Fruit fly (Drosophila melanogaster) whole organism, embryonic: Measurements from ENCODE around the gene BRWD3.

Experiments
- Bgb ChIP-seq: fragments of 200-800 bp; sonication (Bioruptor generic); IDR thresholded peaks from 2 replicates; pipeline ENCODE4 v1.3.6; 2022; ENCODE audit warnings: missing biosample characterization, missing genetic modification characterization; ENCODE audit not compliant: partially characterized antibody
- CG11695 ChIP-seq: fragments of 200-800 bp; sonication (Bioruptor generic); IDR thresholded peaks from 3 replicates; pipeline ENCODE4 v1.3.6; 2022; ENCODE audit warnings: missing biosample characterization, missing genetic modification characterization
- CG12104 ChIP-seq: fragments of 200-800 bp; sonication (Bioruptor generic); optimal IDR thresholded peaks from 3 replicates; lab custom pipeline; 2016; ENCODE audit warnings: missing biosample characterization, missing genetic modification characterization
- CG12155 ChIP-seq: fragments of 200-800 bp; sonication (Bioruptor generic); optimal IDR thresholded peaks from 3 replicates; lab custom pipeline; 2016; ENCODE audit warnings: missing biosample characterization, missing genetic modification characterization
- CG15073 ChIP-seq: fragments of 200-800 bp; sonication (Bioruptor generic); optimal IDR thresholded peaks from 2 replicates; lab custom pipeline; 2016; ENCODE audit warnings: missing biosample characterization, missing genetic modification characterization
- CG1603 ChIP-seq: fragments of 200-800 bp; sonication (Bioruptor generic); optimal IDR thresholded peaks from 2 replicates; lab custom pipeline; 2019; ENCODE audit warnings: missing biosample characterization, mild to moderate bottlenecking, missing genetic modification characterization, moderate library complexity
- CG31441 ChIP-seq: fragments of 200-800 bp; sonication (Bioruptor generic); IDR thresholded peaks from 2 replicates; pipeline ENCODE4 v1.3.6; 2022; ENCODE audit warnings: missing biosample characterization, missing genetic modification characterization
- CG32772 ChIP-seq: fragments of 200-800 bp; sonication (Bioruptor generic); IDR thresholded peaks from 2 replicates; pipeline ENCODE4 v1.3.6; 2022; ENCODE audit warnings: missing biosample characterization, missing genetic modification characterization
- CG4282 ChIP-seq: fragments of 200-800 bp; sonication (Bioruptor generic); optimal IDR thresholded peaks from 2 replicates; lab custom pipeline; 2016; ENCODE audit warnings: missing biosample characterization, missing genetic modification characterization
- CG4360 ChIP-seq: fragments of 200-800 bp; sonication (Bioruptor generic); IDR thresholded peaks from 2 replicates; pipeline ENCODE4 v1.3.6; 2022; ENCODE audit warnings: missing biosample characterization, missing genetic modification characterization
- CG4707 ChIP-seq: fragments of 200-800 bp; sonication (Bioruptor generic); optimal IDR thresholded peaks from 2 replicates; lab custom pipeline; 2018; ENCODE audit warnings: missing biosample characterization, mild to moderate bottlenecking, missing genetic modification characterization, moderate library complexity
- CG6254 ChIP-seq: fragments of 200-800 bp; sonication (Bioruptor generic); optimal IDR thresholded peaks from 3 replicates; lab custom pipeline; 2017; ENCODE audit warnings: mild to moderate bottlenecking, missing biosample characterization, missing genetic modification reagents, missing genetic modification characterization
- CG6272 ChIP-seq: fragments of 200-800 bp; sonication (Bioruptor generic); IDR thresholded peaks from 2 replicates; pipeline ENCODE4 v1.3.6; 2022; ENCODE audit warnings: missing biosample characterization, missing genetic modification characterization
- CG6791 ChIP-seq: fragments of 200-800 bp; sonication (Bioruptor generic); IDR thresholded peaks from 3 replicates; pipeline ENCODE4 v1.3.6; 2022; ENCODE audit warnings: missing biosample characterization, missing genetic modification characterization; ENCODE audit not compliant: partially characterized antibody
- CG6813 ChIP-seq: fragments of 200-800 bp; sonication (Bioruptor generic); optimal IDR thresholded peaks from 2 replicates; lab custom pipeline; 2017; ENCODE audit warnings: missing biosample characterization, missing genetic modification characterization, mild to moderate bottlenecking, moderate library complexity, missing genetic modification reagents
- CG8281 ChIP-seq: fragments of 200-800 bp; sonication (Bioruptor generic); optimal IDR thresholded peaks from 2 replicates; lab custom pipeline; 2018; ENCODE audit warnings: missing biosample characterization, mild to moderate bottlenecking, missing genetic modification characterization, moderate library complexity
- Dfd ChIP-seq, 2 experiments: fragments of >200 bp; optimal IDR thresholded peaks; 2 replicates each; lab custom pipeline; 2017; ENCODE audit warnings: missing biosample characterization in 2 of 2, missing genetic modification characterization in 2 of 2
- Elba2 ChIP-seq: fragments of 200-800 bp; sonication (Bioruptor generic); optimal IDR thresholded peaks from 3 replicates; lab custom pipeline; 2016; ENCODE audit warnings: missing biosample characterization, missing genetic modification characterization
- Hr51 ChIP-seq, 2 experiments: fragments of 200-800 bp; sonication (Bioruptor generic); optimal IDR thresholded peaks; 2 replicates in 1 of 2; 3 replicates in 1 of 2; lab custom pipeline; 2016 to 2018; ENCODE audit warnings: missing biosample characterization in 2 of 2, missing genetic modification characterization in 2 of 2, mild to moderate bottlenecking in 1 of 2, moderate library complexity in 1 of 2
- Hsf ChIP-seq: fragments of 200-800 bp; sonication (Bioruptor generic); optimal IDR thresholded peaks from 3 replicates; lab custom pipeline; 2016; ENCODE audit warnings: missing biosample characterization, missing genetic modification characterization
- MTF-1 ChIP-seq: fragments of 200-800 bp; sonication (Bioruptor generic); optimal IDR thresholded peaks from 2 replicates; lab custom pipeline; 2018; ENCODE audit warnings: missing biosample characterization, mild to moderate bottlenecking, missing genetic modification characterization, borderline replicate concordance
- NFAT ChIP-seq: fragments of 200-800 bp; sonication (Bioruptor generic); IDR thresholded peaks from 2 replicates; pipeline ENCODE4 v1.3.6; 2022; ENCODE audit warnings: missing biosample characterization, missing genetic modification characterization
- Nf-YB ChIP-seq: fragments of 200-800 bp; sonication (Bioruptor generic); optimal IDR thresholded peaks from 3 replicates; lab custom pipeline; 2019; ENCODE audit warnings: missing biosample characterization, mild to moderate bottlenecking, missing genetic modification characterization, moderate library complexity
- Sox102F ChIP-seq: fragments of 200-800 bp; sonication (Bioruptor generic); optimal IDR thresholded peaks from 2 replicates; lab custom pipeline; 2018; ENCODE audit warnings: missing biosample characterization, mild to moderate bottlenecking, missing genetic modification characterization, moderate library complexity
- Ssrp ChIP-seq: fragments of 200-800 bp; sonication (Bioruptor generic); optimal IDR thresholded peaks from 2 replicates; lab custom pipeline; 2018; ENCODE audit warnings: missing biosample characterization, mild to moderate bottlenecking, missing genetic modification characterization, moderate library complexity
- Xbp1 ChIP-seq: fragments of 200-800 bp; sonication (Bioruptor generic); optimal IDR thresholded peaks from 3 replicates; lab custom pipeline; 2016; ENCODE audit warnings: missing biosample characterization, mild to moderate bottlenecking, missing genetic modification characterization
- bcd ChIP-seq: fragments of 200-800 bp; sonication (Bioruptor generic); optimal IDR thresholded peaks from 2 replicates; lab custom pipeline; 2017; ENCODE audit warnings: missing biosample characterization, mild to moderate bottlenecking, missing genetic modification characterization
- btn ChIP-seq: fragments of 200-800 bp; sonication (Bioruptor generic); optimal IDR thresholded peaks from 2 replicates; lab custom pipeline; 2016; ENCODE audit warnings: missing biosample characterization, missing genetic modification characterization
- cas ChIP-seq: fragments of 200-800 bp; sonication (Bioruptor generic); IDR thresholded peaks from 2 replicates; pipeline ENCODE4 v1.3.6; 2022; ENCODE audit warnings: missing biosample characterization, missing genetic modification characterization
- caup ChIP-seq: fragments of 200-800 bp; sonication (Bioruptor generic); optimal IDR thresholded peaks from 3 replicates; lab custom pipeline; 2017; ENCODE audit warnings: missing biosample characterization, mild to moderate bottlenecking, missing genetic modification characterization, moderate library complexity; ENCODE audit not compliant: severe bottlenecking
- eyg ChIP-seq: fragments of 200-800 bp; sonication (Bioruptor generic); optimal IDR thresholded peaks from 3 replicates; lab custom pipeline; 2016; ENCODE audit warnings: missing biosample characterization, missing genetic modification characterization
- fd96Cb ChIP-seq: fragments of 200-800 bp; sonication (Bioruptor generic); optimal IDR thresholded peaks from 2 replicates; lab custom pipeline; 2018; ENCODE audit warnings: missing biosample characterization, mild to moderate bottlenecking, missing genetic modification characterization, moderate library complexity
- fu2 ChIP-seq: fragments of 200-800 bp; sonication (Bioruptor generic); optimal IDR thresholded peaks from 2 replicates; lab custom pipeline; 2016; ENCODE audit warnings: missing biosample characterization, missing genetic modification characterization
- jing ChIP-seq: fragments of 200-800 bp; sonication (Bioruptor generic); optimal IDR thresholded peaks from 2 replicates; lab custom pipeline; 2018; ENCODE audit warnings: missing biosample characterization, mild to moderate bottlenecking, missing genetic modification characterization
- ken ChIP-seq: fragments of 200-800 bp; sonication (Bioruptor generic); IDR thresholded peaks from 3 replicates; pipeline ENCODE4 v1.3.6; 2022; ENCODE audit warnings: missing biosample characterization, missing genetic modification characterization
- lab ChIP-seq: fragments of 200-800 bp; sonication (Bioruptor generic); optimal IDR thresholded peaks from 3 replicates; lab custom pipeline; 2017; ENCODE audit warnings: missing biosample characterization, missing genetic modification characterization, mild to moderate bottlenecking, moderate library complexity, missing genetic modification reagents
- lola ChIP-seq, 3 experiments: fragments of >200 bp in 2 of 3; fragments of 200-800 bp in 1 of 3; sonication (Bioruptor generic) in 1 of 3; optimal IDR thresholded peaks; 2 replicates each; lab custom pipeline; 2017 to 2019; ENCODE audit warnings: missing biosample characterization in 3 of 3, missing genetic modification characterization in 3 of 3, mild to moderate bottlenecking in 1 of 3, moderate library complexity in 1 of 3
- nau ChIP-seq: fragments of 200-800 bp; sonication (Bioruptor generic); optimal IDR thresholded peaks from 3 replicates; lab custom pipeline; 2017; ENCODE audit warnings: missing biosample characterization, mild to moderate bottlenecking, missing genetic modification characterization, missing genetic modification reagents
- nerfin-2 ChIP-seq: fragments of 200-800 bp; sonication (Bioruptor generic); IDR thresholded peaks from 2 replicates; pipeline ENCODE4 v1.3.6; 2022; ENCODE audit warnings: missing biosample characterization, missing genetic modification characterization; ENCODE audit not compliant: partially characterized antibody
- p53 ChIP-seq: fragments of 200-800 bp; sonication (Bioruptor generic); optimal IDR thresholded peaks from 2 replicates; lab custom pipeline; 2016; ENCODE audit warnings: missing biosample characterization, missing genetic modification characterization
- pita ChIP-seq: fragments of 200-800 bp; sonication (Bioruptor generic); optimal IDR thresholded peaks from 2 replicates; lab custom pipeline; 2017; ENCODE audit warnings: missing biosample characterization, mild to moderate bottlenecking, missing genetic modification characterization
- pnt ChIP-seq: fragments of 200-800 bp; sonication (Bioruptor generic); optimal IDR thresholded peaks from 3 replicates; lab custom pipeline; 2016; ENCODE audit warnings: missing biosample characterization, missing genetic modification characterization
- prd ChIP-seq, 3 experiments: fragments of >200 bp in 2 of 3; fragments of 200-800 bp in 1 of 3; sonication (Bioruptor generic) in 1 of 3; optimal IDR thresholded peaks in 2 of 3; IDR thresholded peaks in 1 of 3; 2 replicates in 2 of 3; 3 replicates in 1 of 3; pipeline versions ENCODE4 v1.3.6 to Lab custom; 2017 to 2022; ENCODE audit warnings: missing biosample characterization in 1 of 3, missing genetic modification characterization in 1 of 3
- sens ChIP-seq: fragments of 200-800 bp; sonication (Bioruptor generic); peaks from one replicate; lab custom pipeline; 2016; ENCODE audit warnings: missing biosample characterization, missing genetic modification characterization
- slp2 ChIP-seq: fragments of 200-800 bp; sonication (Bioruptor generic); optimal IDR thresholded peaks from 2 replicates; lab custom pipeline; 2016; ENCODE audit warnings: missing biosample characterization, missing genetic modification characterization
- sr ChIP-seq: fragments of 200-800 bp; sonication (Bioruptor generic); IDR thresholded peaks from 3 replicates; pipeline ENCODE4 v1.3.6; 2022; ENCODE audit warnings: missing biosample characterization, missing genetic modification characterization
- unc-4 ChIP-seq: fragments of 200-800 bp; sonication (Bioruptor generic); IDR thresholded peaks from 2 replicates; pipeline ENCODE4 v1.3.6; 2022; ENCODE audit warnings: missing biosample characterization, missing genetic modification characterization; ENCODE audit not compliant: partially characterized antibody
- wor ChIP-seq: fragments of 200-800 bp; sonication (Bioruptor generic); IDR thresholded peaks from 2 replicates; pipeline ENCODE4 v1.3.6; 2022; ENCODE audit warnings: missing biosample characterization, missing genetic modification characterization

BRWD3 gene

dm6 chr3R:24333182-24333808, 14.5 kb downstream of the BRWD3 start, which contains the start of the genes Rrp5 and Dis3 (continued):
- TF ChIP-seq Dfd (GFP tag; optimal IDR thresholded peaks at IDR 0.05; lab: Kevin White, UChicago) (no peak), slp2 (GFP tag; lab: Kevin White, UChicago) (no peak), lab (GFP tag; lab: Kevin White, UChicago) (no peak), pnt (GFP tag; lab: Kevin White, UChicago) (no peak), jing (GFP tag; lab: Kevin White, UChicago) (no peak), Hsf (GFP tag; lab: Kevin White, UChicago) (peak; percentile 40), CG6254 (GFP tag; lab: Kevin White, UChicago) (peak; percentile 98), Nf-YB (GFP tag; lab: Kevin White, UChicago) (no peak), pita (GFP tag; lab: Kevin White, UChicago) (peak; percentile 69), CG1603 (tag; lab: Kevin White, UChicago) (peak; percentile 94), CG12104 (GFP tag; lab: Kevin White, UChicago) (no peak), nerfin-2 (GFP tag; lab: Robert Waterston, UW) (no peak), MTF-1 (GFP tag; lab: Kevin White, UChicago) (no peak), CG12155 (GFP tag; lab: Kevin White, UChicago) (peak; percentile 22), CG6791 (GFP tag; lab: Robert Waterston, UW) (peak; percentile 66; the same call in 2 of the 3 replicates), CG6272 (GFP tag; lab: Robert Waterston, UW) (peak; percentile 55), btn (no peak), NFAT (GFP tag; lab: Robert Waterston, UW) (peak; percentile 79), fu2 (GFP tag; lab: Kevin White, UChicago) (peak; percentile 38), CG32772 (GFP tag; lab: Robert Waterston, UW) (no peak), eyg (GFP tag; lab: Kevin White, UChicago) (no peak), CG4282 (GFP tag; lab: Kevin White, UChicago) (no peak), Bgb (GFP tag; lab: Robert Waterston, UW) (peak; percentile 44; the same call in 1 of the 2 replicates), unc-4 (GFP tag; lab: Robert Waterston, UW) (peak; percentile 39; the same call in 1 of the 2 replicates), CG31441 (no peak), caup (GFP tag; lab: Kevin White, UChicago) (no peak), prd (optimal IDR thresholded peaks at IDR 0.05; lab: Kevin White, UChicago) (no peak), prd (GFP tag; IDR thresholded peaks at IDR 0.05; lab: Robert Waterston, UW) (peak; percentile 49; the same call in 1 of the 3 replicates), CG6813 (GFP tag; lab: Kevin White, UChicago) (no peak), sens (GFP tag; lab: Kevin White, UChicago) (peak; percentile 93), p53 (peak; percentile 65), bcd (GFP tag; lab: Kevin White, UChicago) (no peak), CG11695 (GFP tag; lab: Robert Waterston, UW) (no peak), wor (GFP tag; lab: Robert Waterston, UW) (no peak), nau (GFP tag; lab: Kevin White, UChicago) (no peak), CG8281 (tag; lab: Kevin White, UChicago) (no peak), sr (GFP tag; lab: Robert Waterston, UW) (no peak), Sox102F (GFP tag; lab: Kevin White, UChicago) (no peak), lola (GFP tag; optimal IDR thresholded peaks at IDR 0.05; lab: Kevin White, UChicago) (no peak), fd96Cb (tag; lab: Kevin White, UChicago) (no peak), cas (GFP tag; lab: Robert Waterston, UW) (peak; percentile 30; the same call in 1 of the 2 replicates), Hr51 (GFP tag; optimal IDR thresholded peaks at IDR 0.05; lab: Kevin White, UChicago) (peak in 1 of 2 experiments; percentile 22), CG15073 (GFP tag; lab: Kevin White, UChicago) (no peak), Xbp1 (GFP tag; lab: Kevin White, UChicago) (peak; percentile 54), CG4360 (GFP tag; lab: Robert Waterston, UW) (no peak), Elba2 (no peak), CG4707 (no peak), ken (peak; percentile 81), Ssrp (tag; lab: Kevin White, UChicago) (no peak)
